Fruit fly (Drosophila melanogaster): ENCODE results near the gene CG43736.
A peak's percentile ranks its signal among the peaks of the same experiment; 100 is the strongest.

The CG43736 gene

DNA sequence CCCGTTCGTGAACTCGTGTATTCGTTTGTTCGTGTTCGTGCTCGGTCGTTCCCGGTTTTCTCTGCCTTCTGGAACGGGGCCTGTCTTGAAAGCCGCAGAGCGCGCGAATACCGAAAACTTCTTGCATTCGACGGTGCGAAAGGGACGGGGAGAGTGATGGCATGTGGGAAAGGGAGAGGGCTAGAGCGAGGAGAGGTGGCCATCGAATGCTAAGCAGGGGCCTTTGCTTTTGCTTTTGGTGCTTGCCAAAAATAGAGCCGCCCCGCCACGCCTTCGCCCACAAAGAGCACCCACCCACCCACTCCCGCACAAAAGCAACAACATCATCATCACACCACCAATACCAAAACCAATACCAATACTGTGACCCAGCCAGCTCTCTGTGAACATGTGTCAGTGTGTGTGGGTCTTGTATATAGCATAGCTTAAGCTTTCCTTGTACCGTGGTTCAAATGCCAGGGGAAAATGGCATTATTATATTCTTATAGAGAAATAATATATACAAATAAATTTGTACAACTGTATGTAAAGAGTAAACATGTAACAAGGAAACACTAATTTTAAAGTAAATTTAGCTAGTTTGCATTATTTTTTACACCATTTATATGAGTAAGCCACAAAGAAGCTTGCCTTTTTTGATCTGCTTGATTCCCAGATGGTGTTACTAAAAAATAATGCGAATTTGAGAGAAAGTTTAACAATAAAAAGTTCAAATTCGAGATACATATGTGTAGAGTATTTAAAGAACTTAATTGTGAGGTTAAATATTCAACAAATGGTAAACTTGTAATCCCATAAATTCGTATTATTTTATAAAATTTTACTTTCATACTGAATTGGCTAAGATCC, 3.7 kb downstream of the CG43736 start, which contains the start of gene CG14434 (continued):
- no peak for TF ChIP-seq cad (GFP tag; optimal IDR thresholded peaks at IDR 0.05)
- TF ChIP-seq CG18262 (tag; optimal IDR thresholded peaks at IDR 0.05): peak; percentile 96
- no peak for TF ChIP-seq mirr (GFP tag; optimal IDR thresholded peaks at IDR 0.05)
- no peak for TF ChIP-seq BEAF-32 (GFP tag; optimal IDR thresholded peaks at IDR 0.05)
- no peak for TF ChIP-seq seq (GFP tag; IDR thresholded peaks at IDR 0.05)
- no peak for TF ChIP-seq br (optimal IDR thresholded peaks at IDR 0.05)
- peak; percentile 33 for TF ChIP-seq CG15514 (GFP tag; optimal IDR thresholded peaks at IDR 0.05)
- peak; percentile 59 for TF ChIP-seq CG12769 (tag; optimal IDR thresholded peaks at IDR 0.05)

DNA sequence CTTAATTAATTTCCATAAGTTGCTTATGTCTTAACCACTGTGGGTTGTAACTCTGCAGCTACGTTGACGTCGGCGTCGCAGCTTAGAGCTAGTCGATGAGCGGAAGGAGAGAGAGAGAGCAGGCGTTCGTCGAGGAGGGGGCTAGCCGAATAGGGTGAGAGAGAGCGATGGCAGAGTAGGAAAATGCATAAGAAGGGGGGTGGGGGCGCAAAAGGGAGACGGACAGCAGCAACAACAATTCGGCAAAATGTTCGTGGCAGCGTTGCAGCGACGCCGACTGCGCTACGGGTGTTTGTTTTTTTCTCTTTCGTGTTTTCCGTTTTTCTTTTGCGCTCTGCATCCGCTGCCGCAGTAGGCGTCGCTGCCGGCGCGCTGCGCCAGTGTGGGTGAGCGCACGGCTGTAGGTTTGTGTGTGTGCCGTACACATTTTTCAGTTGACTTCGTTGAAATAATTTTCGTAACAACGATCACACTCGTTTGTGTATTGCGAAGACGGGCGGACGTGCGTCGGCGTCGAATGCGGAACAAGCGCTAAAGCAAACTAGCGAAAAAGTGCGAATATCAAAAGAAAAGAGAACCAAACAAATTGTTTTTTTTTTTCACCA, 4.4 kb downstream of the CG43736 start:
- TF ChIP-seq CoRest (tag; optimal IDR thresholded peaks at IDR 0.05) (peak; percentile 78), bsh (GFP tag; optimal IDR thresholded peaks at IDR 0.05) (peak in 1 of 2 experiments; percentile 27), psq (GFP tag; optimal IDR thresholded peaks at IDR 0.05) (peak; percentile 87), CG14860 (GFP tag; IDR thresholded peaks at IDR 0.05; ENCODE audit: partially characterized antibody) (no peak), chif (GFP tag; optimal IDR thresholded peaks at IDR 0.05) (no peak), CG13424 (tag; optimal IDR thresholded peaks at IDR 0.05) (peak; percentile 56), Chrac-16 (GFP tag; optimal IDR thresholded peaks at IDR 0.05) (no peak), stwl (tag; optimal IDR thresholded peaks at IDR 0.05) (no peak), CG10209 (GFP tag; optimal IDR thresholded peaks at IDR 0.05) (no peak), Max (GFP tag; optimal IDR thresholded peaks at IDR 0.05) (no peak), sc (optimal IDR thresholded peaks at IDR 0.05) (no peak), sc (GFP tag; optimal IDR thresholded peaks at IDR 0.05) (no peak), az2 (GFP tag; optimal IDR thresholded peaks at IDR 0.05) (no peak), CG2712 (tag; optimal IDR thresholded peaks at IDR 0.05) (no peak), org-1 (GFP tag; optimal IDR thresholded peaks at IDR 0.05) (no peak), zen (tag; optimal IDR thresholded peaks at IDR 0.05) (no peak), CG8281 (tag; optimal IDR thresholded peaks at IDR 0.05) (no peak), B-H1 (GFP tag; IDR thresholded peaks at IDR 0.05) (no peak), sna (GFP tag; IDR thresholded peaks at IDR 0.05; ENCODE audit: partially characterized antibody) (no peak), her (GFP tag; optimal IDR thresholded peaks at IDR 0.05) (no peak), kah (GFP tag; optimal IDR thresholded peaks at IDR 0.05) (no peak), danr (GFP tag; IDR thresholded peaks at IDR 0.05) (no peak), tin (GFP tag; optimal IDR thresholded peaks at IDR 0.05) (no peak), CG9727 (GFP tag; optimal IDR thresholded peaks at IDR 0.05) (no peak), CG2120 (GFP tag; optimal IDR thresholded peaks at IDR 0.05) (peak; percentile 26), Jarid2 (GFP tag; optimal IDR thresholded peaks at IDR 0.05) (peak; percentile 77), row (GFP tag; IDR thresholded peaks at IDR 0.05) (no peak; the same call in 2 of the 3 replicates), CG15073 (GFP tag; optimal IDR thresholded peaks at IDR 0.05) (no peak), bcd (GFP tag; optimal IDR thresholded peaks at IDR 0.05) (peak; percentile 49), ash1 (GFP tag; optimal IDR thresholded peaks at IDR 0.05) (peak; percentile 47), CG33557 (GFP tag; optimal IDR thresholded peaks at IDR 0.05) (peak; percentile 0), ssp (GFP tag; IDR thresholded peaks at IDR 0.05) (no peak), CG8290 (GFP tag; optimal IDR thresholded peaks at IDR 0.05) (no peak), CG8290 (tag; optimal IDR thresholded peaks at IDR 0.05) (peak in 1 of 2 experiments; percentile 48), CG6272 (GFP tag; IDR thresholded peaks at IDR 0.05) (no peak), insv (GFP tag; optimal IDR thresholded peaks at IDR 0.05) (no peak), vfl (GFP tag; optimal IDR thresholded peaks at IDR 0.05) (no peak), toy (GFP tag; IDR thresholded peaks at IDR 0.05) (no peak), dysf (GFP tag; IDR thresholded peaks at IDR 0.05) (no peak), emc (GFP tag; optimal IDR thresholded peaks at IDR 0.05) (no peak)

Data from whole organism, embryonic.